Worm (Caenorhabditis elegans): ENCODE data around the gene R05G6.10.

DNA sequence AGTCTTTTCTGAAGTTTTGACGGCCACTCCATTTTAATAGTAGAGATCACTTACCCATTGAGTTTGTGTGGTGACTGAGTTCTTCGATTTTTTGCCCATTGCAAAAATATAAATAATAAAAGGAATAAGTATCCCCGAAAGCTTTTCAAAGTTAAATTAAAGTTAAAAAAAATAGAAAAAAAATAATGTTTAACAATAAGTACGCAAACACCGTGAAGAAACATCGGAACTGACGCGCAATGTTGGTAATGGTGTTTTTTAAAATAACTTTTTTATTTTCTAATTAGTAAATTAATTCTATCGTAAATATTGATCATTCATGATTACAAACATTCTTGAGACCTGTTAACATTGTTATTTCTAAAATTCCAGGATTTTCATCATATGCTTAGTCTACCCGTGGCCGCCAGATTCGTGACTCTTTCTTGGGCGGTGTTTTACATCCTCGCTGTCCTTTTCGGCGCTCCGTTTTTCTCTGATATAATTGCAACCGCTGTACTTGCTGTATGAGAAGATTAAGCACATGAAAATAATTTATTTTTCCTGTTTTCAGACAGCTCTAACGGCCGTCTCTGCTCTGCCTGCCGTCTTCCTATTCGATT lies 14.0 kb upstream of the R05G6.10 start, which contains the start of the genes F49E8.7, F49E8.8 and nprl-2:
- no peak for TF ChIP-seq dao-5 (tag; optimal IDR thresholded peaks at IDR 0.05)
- TF ChIP-seq W03F9.2 (tag; optimal IDR thresholded peaks at IDR 0.05): no peak
- TF ChIP-seq him-1 (tag; optimal IDR thresholded peaks at IDR 0.05): no peak

All from whole organism, L4/young adult.